Worm (Caenorhabditis elegans) whole organism, late embryonic: ENCODE data around the gene bli-6.

Experiments used
- C08G9.2 ChIP-seq: sonication (generic microtip); optimal IDR thresholded peaks from 2 replicates; lab custom pipeline; 2016; ENCODE audit warnings: mild to moderate bottlenecking, missing genetic modification characterization, moderate library complexity, missing compliant biosample characterization
- F13H6.1 ChIP-seq: sonication (generic microtip); optimal IDR thresholded peaks from 2 replicates; lab custom pipeline; 2016; ENCODE audit warnings: missing genetic modification characterization, missing compliant biosample characterization
- Y22D7AL.16 ChIP-seq: sonication (generic microtip); optimal IDR thresholded peaks from 2 replicates; lab custom pipeline; 2016; ENCODE audit warnings: missing genetic modification characterization, missing compliant biosample characterization
- ceh-19 ChIP-seq: fragments of 200-800 bp; sonication (Bioruptor generic); optimal IDR thresholded peaks from 2 replicates; lab custom pipeline; 2018; ENCODE audit warnings: mild to moderate bottlenecking, missing genetic modification characterization, missing compliant biosample characterization
- ceh-24 ChIP-seq: sonication (generic microtip); optimal IDR thresholded peaks from 2 replicates; lab custom pipeline; 2016; ENCODE audit warnings: mild to moderate bottlenecking, missing genetic modification characterization, missing compliant biosample characterization
- ceh-30 ChIP-seq: fragments of 150-350 bp; optimal IDR thresholded peaks from 2 replicates; lab custom pipeline; 2014; ENCODE audit warnings: missing biosample characterization, missing genetic modification characterization
- ceh-31 ChIP-seq: sonication (generic microtip); optimal IDR thresholded peaks from 2 replicates; lab custom pipeline; 2016; ENCODE audit warnings: missing genetic modification characterization, missing compliant biosample characterization
- ceh-34 ChIP-seq: sonication (generic microtip); optimal IDR thresholded peaks from 2 replicates; lab custom pipeline; 2016; ENCODE audit warnings: mild to moderate bottlenecking, missing genetic modification characterization, missing compliant biosample characterization
- ceh-45 ChIP-seq: fragments of 200-800 bp; sonication (Bioruptor generic); IDR thresholded peaks from 2 replicates; pipeline ENCODE4 v1.3.6; 2022; ENCODE audit warnings: missing genetic modification reagents, missing genetic modification characterization, missing compliant biosample characterization
- ceh-6 ChIP-seq: fragments of 200-800 bp; sonication (Bioruptor generic); optimal IDR thresholded peaks from 2 replicates; lab custom pipeline; 2018; ENCODE audit warnings: mild to moderate bottlenecking, missing genetic modification characterization, missing compliant biosample characterization
- elt-4 ChIP-seq: sonication (generic microtip); optimal IDR thresholded peaks from 2 replicates; lab custom pipeline; 2016; ENCODE audit warnings: missing genetic modification characterization, missing compliant biosample characterization
- ets-4 ChIP-seq: sonication (generic microtip); optimal IDR thresholded peaks from 2 replicates; lab custom pipeline; 2016; ENCODE audit warnings: missing genetic modification characterization, missing compliant biosample characterization
- fax-1 ChIP-seq: sonication (generic microtip); optimal IDR thresholded peaks from 2 replicates; lab custom pipeline; 2016; ENCODE audit warnings: missing genotype, missing genetic modification characterization, missing compliant biosample characterization
- fkh-6 ChIP-seq: sonication (generic microtip); optimal IDR thresholded peaks from 2 replicates; lab custom pipeline; 2016; ENCODE audit warnings: missing genetic modification characterization, missing compliant biosample characterization
- gmeb-2 ChIP-seq: sonication (generic microtip); optimal IDR thresholded peaks from 2 replicates; lab custom pipeline; 2016; ENCODE audit warnings: missing genetic modification characterization, inconsistent platforms, missing compliant biosample characterization
- hlh-6 ChIP-seq: sonication (generic microtip); optimal IDR thresholded peaks from 2 replicates; lab custom pipeline; 2016; ENCODE audit warnings: missing genotype, missing genetic modification characterization, missing compliant biosample characterization
- lim-6 ChIP-seq: sonication (generic microtip); optimal IDR thresholded peaks from 2 replicates; lab custom pipeline; 2016; ENCODE audit warnings: missing genetic modification characterization, missing compliant biosample characterization
- lin-11 ChIP-seq: fragments of 200-800 bp; sonication (Bioruptor generic); optimal IDR thresholded peaks from 2 replicates; lab custom pipeline; 2018; ENCODE audit warnings: mild to moderate bottlenecking, missing genetic modification characterization, missing compliant biosample characterization
- nhr-232 ChIP-seq: sonication (generic microtip); optimal IDR thresholded peaks from 2 replicates; lab custom pipeline; 2016; ENCODE audit warnings: missing genetic modification characterization, missing compliant biosample characterization
- npax-4 ChIP-seq: sonication (generic microtip); optimal IDR thresholded peaks from 2 replicates; lab custom pipeline; 2016; ENCODE audit warnings: missing genetic modification characterization, missing compliant biosample characterization
- odd-2 ChIP-seq: sonication (generic microtip); optimal IDR thresholded peaks from 2 replicates; lab custom pipeline; 2017; ENCODE audit warnings: antibody characterized with exemption, mild to moderate bottlenecking, missing genetic modification characterization, missing compliant biosample characterization
- pag-3 ChIP-seq: sonication (generic microtip); optimal IDR thresholded peaks from 2 replicates; lab custom pipeline; 2016; ENCODE audit warnings: missing compliant biosample characterization, missing genetic modification characterization, borderline replicate concordance
- pax-1 ChIP-seq: fragments of 150-350 bp; optimal IDR thresholded peaks from 2 replicates; lab custom pipeline; 2014; ENCODE audit warnings: missing biosample characterization, missing genetic modification characterization
- pha-2 ChIP-seq: sonication (generic microtip); optimal IDR thresholded peaks from 2 replicates; lab custom pipeline; 2017; ENCODE audit warnings: mild to moderate bottlenecking, missing genetic modification characterization, missing compliant biosample characterization
- pqm-1 ChIP-seq: sonication (generic microtip); optimal IDR thresholded peaks from 2 replicates; lab custom pipeline; 2016; ENCODE audit warnings: missing genetic modification characterization, missing compliant biosample characterization
- pros-1 ChIP-seq: fragments of 150-350 bp; optimal IDR thresholded peaks from 2 replicates; lab custom pipeline; 2014; ENCODE audit warnings: missing biosample characterization, missing genetic modification reagents, missing genetic modification characterization
- sdc-2 ChIP-seq: sonication (generic microtip); optimal IDR thresholded peaks from 2 replicates; lab custom pipeline; 2016; ENCODE audit warnings: missing genotype, missing genetic modification characterization, missing compliant biosample characterization
- tbx-2 ChIP-seq: sonication (generic microtip); optimal IDR thresholded peaks from 2 replicates; lab custom pipeline; 2016; ENCODE audit warnings: missing genetic modification characterization, missing compliant biosample characterization
- tbx-7 ChIP-seq: sonication (generic microtip); optimal IDR thresholded peaks from 2 replicates; lab custom pipeline; 2016; ENCODE audit warnings: missing genotype, missing genetic modification characterization, missing compliant biosample characterization
- ttx-3 ChIP-seq: sonication (generic microtip); optimal IDR thresholded peaks from 2 replicates; lab custom pipeline; 2016; ENCODE audit warnings: missing genetic modification reagents, missing genetic modification characterization, missing compliant biosample characterization
- unc-42 ChIP-seq: sonication (generic microtip); optimal IDR thresholded peaks from 2 replicates; lab custom pipeline; 2016; ENCODE audit warnings: missing genotype, missing genetic modification characterization, missing compliant biosample characterization
- unc-86 ChIP-seq: sonication (generic microtip); optimal IDR thresholded peaks from 2 replicates; lab custom pipeline; 2016; ENCODE audit warnings: missing genetic modification characterization, missing compliant biosample characterization

The bli-6 gene

DNA sequence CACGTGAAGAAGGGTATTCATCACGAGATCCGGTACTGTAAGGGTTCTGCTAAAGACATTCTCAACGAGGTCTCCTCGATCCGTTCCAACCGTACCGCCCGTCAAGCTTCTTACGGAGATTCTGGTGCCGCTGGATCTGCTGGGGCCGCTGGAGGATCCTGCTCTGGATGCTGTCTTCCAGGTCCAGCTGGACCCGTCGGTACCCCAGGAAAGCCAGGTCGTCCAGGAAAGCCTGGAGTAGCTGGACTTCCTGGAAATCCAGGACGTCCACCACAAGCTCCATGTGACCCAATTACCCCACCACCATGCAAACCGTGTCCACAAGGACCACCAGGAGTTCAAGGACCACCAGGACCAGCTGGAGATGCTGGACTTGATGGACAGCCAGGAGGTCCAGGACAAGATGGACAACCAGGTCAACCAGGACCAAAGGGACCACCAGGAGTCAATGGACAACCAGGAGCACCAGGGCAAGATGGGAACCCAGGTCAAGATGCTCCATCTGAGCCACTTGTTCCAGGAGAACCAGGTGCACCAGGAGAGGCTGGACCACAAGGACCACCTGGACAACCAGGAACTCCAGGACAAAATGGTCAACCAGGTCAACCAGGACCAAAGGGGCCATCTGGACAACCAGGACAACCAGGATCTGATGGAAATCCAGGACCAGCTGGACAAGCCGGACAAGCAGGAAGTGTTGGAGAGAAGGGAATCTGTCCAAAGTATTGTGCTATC lies 637 bp downstream of the bli-6 start:
- TF ChIP-seq hlh-6 (tag; lab: Kevin White, UChicago) (no peak), ceh-24 (tag; lab: Kevin White, UChicago) (no peak), pag-3 (tag; lab: Kevin White, UChicago) (no peak), sdc-2 (tag; lab: Kevin White, UChicago) (no peak), pha-2 (no peak), lim-6 (tag; lab: Kevin White, UChicago) (no peak), nhr-232 (tag; lab: Kevin White, UChicago) (no peak), elt-4 (tag; lab: Kevin White, UChicago) (no peak), ets-4 (tag; lab: Kevin White, UChicago) (no peak), ttx-3 (tag; lab: Kevin White, UChicago) (no peak), F13H6.1 (tag; lab: Kevin White, UChicago) (no peak)

ce11 chrIV:6378398-6378797 lies 1.5 kb downstream of the bli-6 start:
- TF ChIP-seq fkh-6 (tag; lab: Kevin White, UChicago) (no peak), Y22D7AL.16 (tag; lab: Kevin White, UChicago) (no peak), C08G9.2 (tag; lab: Kevin White, UChicago) (no peak), ceh-24 (tag; lab: Kevin White, UChicago) (no peak)
- TF ChIP-seq, all 69 proteins: peak for 0

DNA sequence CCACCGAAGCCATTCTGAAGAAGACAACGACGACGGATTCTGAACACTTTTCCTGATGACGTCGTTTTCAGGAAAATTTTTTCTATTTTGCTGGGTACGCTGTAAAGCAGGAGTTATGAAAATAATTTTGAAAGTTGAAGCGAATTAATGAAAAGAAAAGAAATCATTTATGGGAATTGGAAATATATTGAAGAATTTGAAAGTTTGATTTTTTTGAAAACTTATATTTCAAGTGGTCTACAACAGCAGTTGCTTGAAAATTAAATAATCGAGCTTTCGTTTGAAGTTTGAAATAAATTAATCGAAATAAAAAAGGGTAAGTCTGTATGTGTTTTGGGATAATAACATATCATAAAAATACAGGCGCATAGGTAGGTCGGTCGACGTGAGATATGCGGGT lies 7.1 kb downstream of the bli-6 start, which contains the start of gene shl-1:
Gene shl-1 (minus strand): TSS at position 101 of the 400 bp plus-strand sequence.
- TF ChIP-seq F13H6.1 (tag; lab: Kevin White, UChicago) (no peak), ceh-31 (no peak), odd-2 (no peak), gmeb-2 (tag; lab: Kevin White, UChicago) (no peak), tbx-2 (no peak), npax-4 (tag; lab: Kevin White, UChicago) (no peak), tbx-7 (tag; lab: Kevin White, UChicago) (no peak), lin-11 (tag; lab: Kevin White, UChicago) (no peak)

DNA sequence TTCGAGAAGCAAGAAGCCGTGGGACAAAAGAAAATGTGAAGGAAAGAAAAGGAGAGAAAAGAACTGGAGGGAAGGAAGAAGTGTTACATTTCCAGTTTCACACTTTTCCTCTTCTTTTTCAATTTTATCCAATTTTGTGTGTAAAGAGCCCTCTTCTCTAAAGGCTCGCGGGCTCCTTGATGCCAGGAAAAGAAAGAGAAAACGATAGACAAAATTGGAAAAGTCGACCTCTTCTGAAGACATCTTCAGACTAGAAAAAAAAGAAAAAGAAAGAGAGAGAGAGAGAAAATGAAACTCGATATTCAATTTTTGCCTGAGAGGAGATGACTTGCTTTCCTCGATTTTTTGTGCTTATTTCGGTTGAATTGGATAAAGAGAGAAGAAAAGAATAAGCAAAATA lies 8.1 kb downstream of the bli-6 start:
- no peak for TF ChIP-seq C08G9.2 (tag; lab: Kevin White, UChicago)
- no peak for TF ChIP-seq fax-1 (tag; lab: Kevin White, UChicago)
- no peak for TF ChIP-seq pqm-1 (tag; lab: Kevin White, UChicago)
- no peak for TF ChIP-seq ceh-6 (GFP tag; lab: Kevin White, UChicago)
- TF ChIP-seq ceh-34: peak; percentile 11
- no peak for TF ChIP-seq pax-1
- peak; percentile 77 for TF ChIP-seq unc-42 (tag; lab: Kevin White, UChicago)
- TF ChIP-seq ceh-45 (GFP tag; lab: Robert Waterston, UW): no peak
- TF ChIP-seq unc-86 (tag; lab: Kevin White, UChicago): no peak
- TF ChIP-seq pros-1 (tag; lab: Kevin White, UChicago): no peak
- TF ChIP-seq nhr-232 (tag; lab: Kevin White, UChicago): no peak
- peak; percentile 47 for TF ChIP-seq ceh-19 (GFP tag; lab: Kevin White, UChicago)
- no peak for TF ChIP-seq hlh-6 (tag; lab: Kevin White, UChicago)

- TF ChIP-seq ceh-31 (no peak), ceh-30 (no peak), F13H6.1 (tag; lab: Kevin White, UChicago) (no peak), pqm-1 (tag; lab: Kevin White, UChicago) (no peak), pha-2 (no peak)
These were observed 11.7 kb downstream of the bli-6 start for ce11 chrIV:6388550-6388949.
